Worm (Caenorhabditis elegans) whole organism, L3 larva: ENCODE results near the gene F55G1.7.

Source experiments
- fkh-2 ChIP-seq: fragments of 150-350 bp; optimal IDR thresholded peaks from 2 replicates; lab custom pipeline; 2014; ENCODE audit warnings: missing biosample characterization, missing genetic modification reagents, missing genetic modification characterization
- mdl-1 ChIP-seq: fragments of 150-350 bp; optimal IDR thresholded peaks from 2 replicates; lab custom pipeline; 2014; ENCODE audit warnings: missing biosample characterization, missing genetic modification characterization
- nhr-12 ChIP-seq: fragments of 150-350 bp; optimal IDR thresholded peaks from 2 replicates; lab custom pipeline; 2014; ENCODE audit warnings: missing biosample characterization, missing genetic modification characterization
- nhr-23 ChIP-seq: fragments of 150-350 bp; optimal IDR thresholded peaks from 2 replicates; lab custom pipeline; 2014; ENCODE audit warnings: missing biosample characterization, missing genetic modification reagents, missing genetic modification characterization
- nhr-237 ChIP-seq: fragments of 150-350 bp; optimal IDR thresholded peaks from 2 replicates; lab custom pipeline; 2014; ENCODE audit warnings: missing biosample characterization, missing genetic modification characterization
- skn-1 ChIP-seq: fragments of 150-350 bp; optimal IDR thresholded peaks from 2 replicates; lab custom pipeline; 2014; ENCODE audit warnings: missing biosample characterization, missing genetic modification characterization
- ztf-4 ChIP-seq: fragments of 150-350 bp; optimal IDR thresholded peaks from 2 replicates; lab custom pipeline; 2014; ENCODE audit warnings: missing biosample characterization, missing genetic modification characterization

DNA sequence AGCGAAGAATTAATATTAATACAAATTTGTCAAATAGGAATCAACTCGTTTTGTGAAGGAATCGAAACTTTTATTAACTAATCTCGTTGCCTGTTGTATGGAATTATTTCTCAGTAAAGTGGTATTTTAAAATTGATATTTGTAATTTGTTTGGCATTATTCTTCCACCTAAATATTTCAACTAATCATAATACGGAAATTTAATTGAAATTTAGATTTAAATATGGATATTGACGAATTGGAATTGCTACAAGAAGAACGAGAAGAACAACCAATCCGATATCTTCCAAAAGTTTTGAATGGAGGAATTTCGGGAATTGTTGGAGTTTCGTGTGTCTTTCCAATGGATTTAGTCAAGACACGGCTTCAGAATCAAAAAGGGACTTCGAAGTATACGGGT is 5.2 kb upstream of the F55G1.7 start, which contains the start of gene slc-25A18.2:
- no peak for TF ChIP-seq mdl-1 (tag; lab: Kevin White, UChicago)
- no peak for TF ChIP-seq fkh-2 (tag; lab: Kevin White, UChicago)
- no peak for TF ChIP-seq skn-1 (tag; lab: Kevin White, UChicago)
- no peak for TF ChIP-seq nhr-12 (tag; lab: Kevin White, UChicago)
- no peak for TF ChIP-seq nhr-237 (tag; lab: Kevin White, UChicago)
- TF ChIP-seq nhr-23 (tag; lab: Kevin White, UChicago): no peak
- no peak for TF ChIP-seq ztf-4 (tag; lab: Kevin White, UChicago)
